Worm (Caenorhabditis elegans): ENCODE results near the gene fbxa-172.

DNA sequence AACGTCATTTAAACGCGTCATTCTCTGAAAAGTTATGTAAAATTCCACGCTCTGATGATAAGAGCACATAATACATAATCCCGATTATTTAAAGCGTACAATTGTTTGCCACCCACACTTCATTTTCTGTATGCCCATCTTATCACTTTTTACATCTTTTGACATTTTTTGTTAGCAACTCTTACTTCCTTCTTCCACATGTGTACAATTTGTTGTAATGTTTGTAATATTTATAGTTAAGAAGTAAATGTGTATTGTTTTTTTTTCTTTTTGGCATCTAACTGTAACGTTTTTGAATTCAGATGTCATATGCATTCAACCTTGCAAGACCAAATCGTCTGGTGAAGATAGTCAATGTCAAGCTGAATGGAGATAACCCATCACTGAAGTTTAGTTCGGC is 38.3 kb upstream of the fbxa-172 start, which contains the start of gene fbxa-136:
- no peak for TF ChIP-seq ama-1 (optimal IDR thresholded peaks at IDR 0.05)
- TF ChIP-seq ama-1 (GFP tag; optimal IDR thresholded peaks at IDR 0.05) = no peak
- no peak for TF ChIP-seq B0336.3 (GFP tag; IDR thresholded peaks at IDR 0.05)
- no peak for TF ChIP-seq nhr-27 (tag; optimal IDR thresholded peaks at IDR 0.05)
- no peak for TF ChIP-seq nfya-2 (GFP tag; IDR thresholded peaks at IDR 0.05)
- no peak for TF ChIP-seq ztf-28 (GFP tag; IDR thresholded peaks at IDR 0.05)
- TF ChIP-seq F49E8.2 (tag; optimal IDR thresholded peaks at IDR 0.05; ENCODE audit: insufficient read depth) = no peak
- TF ChIP-seq aptf-3 (GFP tag; IDR thresholded peaks at IDR 0.05) = no peak
- no peak for TF ChIP-seq rec-8 (tag; optimal IDR thresholded peaks at IDR 0.05)
- TF ChIP-seq Y53G8AR.9 (GFP tag; conservative IDR thresholded peaks at IDR 0.05) = no peak
- TF ChIP-seq snpc-1.3 (tag; optimal IDR thresholded peaks at IDR 0.05; ENCODE audit: insufficient read depth) = no peak
- no peak for TF ChIP-seq nfya-1 (tag; optimal IDR thresholded peaks at IDR 0.05; ENCODE audit: borderline replicate concordance, insufficient read depth)
- no peak for TF ChIP-seq aptf-2 (GFP tag; conservative IDR thresholded peaks at IDR 0.05)
- no peak for TF ChIP-seq nhr-90 (tag; optimal IDR thresholded peaks at IDR 0.05)
